1 fruit fly cellular context compared by ENCODE assay signal in the genomic region with DNA sequence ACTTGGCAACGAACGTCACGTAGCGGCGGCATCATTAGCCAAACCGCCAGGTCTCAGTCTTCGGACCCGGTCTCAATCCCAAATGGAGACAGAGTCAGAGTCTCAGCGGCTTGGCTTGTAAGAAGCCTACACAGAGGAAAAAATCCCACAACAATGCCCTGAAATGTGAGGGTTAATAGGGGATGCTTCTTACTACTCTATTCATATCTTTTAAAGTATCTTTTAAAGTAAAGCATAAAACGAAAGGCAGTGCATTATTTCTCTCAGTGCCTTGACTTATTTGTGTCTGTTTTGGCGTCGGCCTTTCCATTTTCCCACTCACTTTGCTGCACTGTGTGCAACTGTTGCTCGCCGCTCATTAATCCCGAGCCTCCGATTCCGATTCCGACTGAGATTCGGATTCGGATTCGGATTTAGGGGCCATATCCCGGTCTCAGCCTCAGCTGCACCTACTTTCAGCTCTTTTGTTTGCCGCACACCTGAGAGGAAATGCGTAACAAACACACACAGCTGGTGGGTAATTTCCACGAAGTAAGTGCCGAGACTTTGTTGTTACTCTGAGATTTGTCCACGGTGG.
TF ChIP-seq lines count a peak whose summit lies in the region.

No protein-coding gene starts in this region.

TF ChIP-seq in whole organism, embryonic, 481 proteins besides CTCF, POLR2A, EP300 and RAD21 (continued from another document and continues in another):
- TF ChIP-seq HmgZ (tag; optimal IDR thresholded peaks at IDR 0.05; lab: Kevin White, UChicago) (peak; percentile 19), CG13624 (GFP tag; optimal IDR thresholded peaks at IDR 0.05; lab: Kevin White, UChicago) (peak; percentile 63), Oli (tag; optimal IDR thresholded peaks at IDR 0.05; lab: Kevin White, UChicago) (peak; percentile 80), dati (GFP tag; IDR thresholded peaks at IDR 0.05; lab: Robert Waterston, UW) (peak; percentile 82), Atf-2 (GFP tag; optimal IDR thresholded peaks at IDR 0.05; lab: Kevin White, UChicago) (peak; percentile 82), sr (GFP tag; IDR thresholded peaks at IDR 0.05; lab: Robert Waterston, UW) (peak; percentile 73; the same call in 2 of the 3 replicates), ham (GFP tag; IDR thresholded peaks at IDR 0.05; lab: Robert Waterston, UW) (no peak), gem (tag; optimal IDR thresholded peaks at IDR 0.05; lab: Kevin White, UChicago) (peak; percentile 90), bcd (GFP tag; optimal IDR thresholded peaks at IDR 0.05; lab: Kevin White, UChicago) (peak; percentile 81), Mrtf (GFP tag; IDR thresholded peaks at IDR 0.05; lab: Robert Waterston, UW) (peak; percentile 78; the same call in 2 of the 3 replicates), abd-A (tag; optimal IDR thresholded peaks at IDR 0.05; lab: Kevin White, UChicago) (no peak), Rfx (GFP tag; IDR thresholded peaks at IDR 0.05; lab: Robert Waterston, UW) (peak; percentile 79), ap (GFP tag; IDR thresholded peaks at IDR 0.05; lab: Robert Waterston, UW) (peak; percentile 77), bigmax (GFP tag; optimal IDR thresholded peaks at IDR 0.05; lab: Kevin White, UChicago) (no peak), NFAT (GFP tag; IDR thresholded peaks at IDR 0.05; lab: Robert Waterston, UW) (peak; percentile 34; the same call in 1 of the 2 replicates), CG12071 (GFP tag; optimal IDR thresholded peaks at IDR 0.05; lab: Kevin White, UChicago) (peak; percentile 28), maf-S (GFP tag; optimal IDR thresholded peaks at IDR 0.05; lab: Kevin White, UChicago) (peak; percentile 68), CG11093 (GFP tag; IDR thresholded peaks at IDR 0.05; lab: Robert Waterston, UW) (peak; percentile 83), CG4360 (GFP tag; IDR thresholded peaks at IDR 0.05; lab: Robert Waterston, UW) (peak; percentile 58), run (tag; optimal IDR thresholded peaks at IDR 0.05; lab: Kevin White, UChicago) (peak; percentile 28), CG3838 (GFP tag; optimal IDR thresholded peaks at IDR 0.05; lab: Kevin White, UChicago) (peak; percentile 8), YL-1 (GFP tag; optimal IDR thresholded peaks at IDR 0.05; lab: Kevin White, UChicago) (peak; percentile 0), CG18764 (GFP tag; optimal IDR thresholded peaks at IDR 0.05; lab: Kevin White, UChicago) (peak; percentile 72), CrebB (tag; optimal IDR thresholded peaks at IDR 0.05; lab: Kevin White, UChicago) (peak; percentile 28), CG11696 (GFP tag; IDR thresholded peaks at IDR 0.05; lab: Robert Waterston, UW) (peak; percentile 70), Dbx (GFP tag; IDR thresholded peaks at IDR 0.05; lab: Robert Waterston, UW) (no peak), gcm (GFP tag; optimal IDR thresholded peaks at IDR 0.05; lab: Kevin White, UChicago) (peak; percentile 52), CG14965 (GFP tag; optimal IDR thresholded peaks at IDR 0.05; lab: Kevin White, UChicago; ENCODE audit: borderline replicate concordance) (peak; percentile 26), CG7271 (tag; optimal IDR thresholded peaks at IDR 0.05; lab: Kevin White, UChicago) (peak; percentile 45), CG2889 (GFP tag; IDR thresholded peaks at IDR 0.05; lab: Robert Waterston, UW) (peak; percentile 52; the same call in 1 of the 3 replicates), CG14014 (GFP tag; IDR thresholded peaks at IDR 0.05; lab: Robert Waterston, UW) (peak; percentile 83), CG10959 (GFP tag; IDR thresholded peaks at IDR 0.05; lab: Robert Waterston, UW) (peak; percentile 88), btn (GFP tag; optimal IDR thresholded peaks at IDR 0.05; lab: Kevin White, UChicago) (peak; percentile 85), CG15011 (GFP tag; optimal IDR thresholded peaks at IDR 0.05; lab: Kevin White, UChicago) (peak; percentile 8), unc-4 (GFP tag; IDR thresholded peaks at IDR 0.05; lab: Robert Waterston, UW; ENCODE audit: partially characterized antibody) (no peak), HLH54F (GFP tag; optimal IDR thresholded peaks at IDR 0.05; lab: Kevin White, UChicago) (peak; percentile 63), Poxn (GFP tag; IDR thresholded peaks at IDR 0.05; lab: Robert Waterston, UW) (no peak), CG13287 (GFP tag; IDR thresholded peaks at IDR 0.05; lab: Robert Waterston, UW; ENCODE audit: partially characterized antibody) (no peak), twi (tag; optimal IDR thresholded peaks at IDR 0.05; lab: Kevin White, UChicago) (peak; percentile 63), D19A (tag; optimal IDR thresholded peaks at IDR 0.05; lab: Kevin White, UChicago) (peak; percentile 72), eyg (GFP tag; optimal IDR thresholded peaks at IDR 0.05; lab: Kevin White, UChicago) (peak; percentile 59), CG12236 (GFP tag; optimal IDR thresholded peaks at IDR 0.05; lab: Kevin White, UChicago) (peak; percentile 74), CG11504 (tag; optimal IDR thresholded peaks at IDR 0.05; lab: Kevin White, UChicago) (peak; percentile 85), fu2 (GFP tag; optimal IDR thresholded peaks at IDR 0.05; lab: Kevin White, UChicago) (peak; percentile 22), hbn (GFP tag; IDR thresholded peaks at IDR 0.05; lab: Robert Waterston, UW; ENCODE audit: partially characterized antibody) (no peak), Trl (optimal IDR thresholded peaks at IDR 0.05; lab: Kevin White, UChicago) (no peak), Trl (GFP tag; optimal IDR thresholded peaks at IDR 0.05; lab: Kevin White, UChicago) (peak; percentile 66), CG33557 (GFP tag; optimal IDR thresholded peaks at IDR 0.05; lab: Kevin White, UChicago) (peak; percentile 55), her (GFP tag; optimal IDR thresholded peaks at IDR 0.05; lab: Kevin White, UChicago) (peak; percentile 67), az2 (GFP tag; optimal IDR thresholded peaks at IDR 0.05; lab: Kevin White, UChicago) (peak; percentile 89), zfh2 (GFP tag; optimal IDR thresholded peaks at IDR 0.05; lab: Kevin White, UChicago) (no peak), crp (GFP tag; optimal IDR thresholded peaks at IDR 0.05; lab: Kevin White, UChicago) (peak in 1 of 2 experiments; percentile 21), Bgb (GFP tag; IDR thresholded peaks at IDR 0.05; lab: Robert Waterston, UW; ENCODE audit: partially characterized antibody) (no peak), p53 (GFP tag; optimal IDR thresholded peaks at IDR 0.05; lab: Kevin White, UChicago) (no peak), Gug (GFP tag; IDR thresholded peaks at IDR 0.05; lab: Robert Waterston, UW) (peak; percentile 83), CG3281 (GFP tag; optimal IDR thresholded peaks at IDR 0.05; lab: Kevin White, UChicago) (no peak), caup (GFP tag; optimal IDR thresholded peaks at IDR 0.05; lab: Kevin White, UChicago; ENCODE audit: severe bottlenecking) (peak; percentile 55), h (optimal IDR thresholded peaks at IDR 0.05; lab: Kevin White, UChicago) (no peak), CHES-1-like (GFP tag; optimal IDR thresholded peaks at IDR 0.05; lab: Kevin White, UChicago) (peak; percentile 40), Adf1 (GFP tag; IDR thresholded peaks at IDR 0.05; lab: Robert Waterston, UW) (no peak), schlank (tag; optimal IDR thresholded peaks at IDR 0.05; lab: Kevin White, UChicago) (no peak), Sin3A (optimal IDR thresholded peaks at IDR 0.05; lab: Kevin White, UChicago) (no peak), Hmr (GFP tag; optimal IDR thresholded peaks at IDR 0.05; lab: Kevin White, UChicago) (peak; percentile 38), Side (GFP tag; optimal IDR thresholded peaks at IDR 0.05; lab: Kevin White, UChicago) (peak; percentile 75), peb (GFP tag; IDR thresholded peaks at IDR 0.05; lab: Robert Waterston, UW) (peak; percentile 79), Hand (GFP tag; optimal IDR thresholded peaks at IDR 0.05; lab: Kevin White, UChicago) (no peak), B-H1 (GFP tag; IDR thresholded peaks at IDR 0.05; lab: Robert Waterston, UW) (peak; percentile 80), HmgD (GFP tag; optimal IDR thresholded peaks at IDR 0.05; lab: Kevin White, UChicago) (peak; percentile 43), pum (GFP tag; optimal IDR thresholded peaks at IDR 0.05; lab: Kevin White, UChicago) (peak; percentile 61), emc (GFP tag; optimal IDR thresholded peaks at IDR 0.05; lab: Kevin White, UChicago) (no peak), CG3163 (GFP tag; optimal IDR thresholded peaks at IDR 0.05; lab: Kevin White, UChicago) (peak; percentile 53), CG34224 (GFP tag; IDR thresholded peaks at IDR 0.05; lab: Robert Waterston, UW; ENCODE audit: partially characterized antibody) (no peak), CG6175 (GFP tag; IDR thresholded peaks at IDR 0.05; lab: Robert Waterston, UW) (peak; percentile 43; the same call in 1 of the 3 replicates), Chrac-16 (GFP tag; optimal IDR thresholded peaks at IDR 0.05; lab: Kevin White, UChicago) (peak; percentile 87), dimm (GFP tag; IDR thresholded peaks at IDR 0.05; lab: Robert Waterston, UW) (peak; percentile 78), slbo (GFP tag; IDR thresholded peaks at IDR 0.05; lab: Robert Waterston, UW) (peak; percentile 64), insv (GFP tag; optimal IDR thresholded peaks at IDR 0.05; lab: Kevin White, UChicago) (no peak), BEAF-32 (GFP tag; optimal IDR thresholded peaks at IDR 0.05; lab: Kevin White, UChicago) (no peak), NC2β (GFP tag; optimal IDR thresholded peaks at IDR 0.05; lab: Kevin White, UChicago) (peak; percentile 78), CG2875 (GFP tag; optimal IDR thresholded peaks at IDR 0.05; lab: Kevin White, UChicago) (peak; percentile 86), phol (tag; optimal IDR thresholded peaks at IDR 0.05; lab: Kevin White, UChicago) (peak; percentile 85), B-H2 (GFP tag; optimal IDR thresholded peaks at IDR 0.05; lab: Kevin White, UChicago) (no peak), ranshi (GFP tag; IDR thresholded peaks at IDR 0.05; lab: Robert Waterston, UW) (peak; percentile 86), dpn (GFP tag; optimal IDR thresholded peaks at IDR 0.05; lab: Kevin White, UChicago) (peak; percentile 80 to 84), nerfin-2 (GFP tag; IDR thresholded peaks at IDR 0.05; lab: Robert Waterston, UW; ENCODE audit: partially characterized antibody) (no peak), CG1647 (GFP tag; optimal IDR thresholded peaks at IDR 0.05; lab: Kevin White, UChicago) (peak; percentile 66), en (GFP tag; optimal IDR thresholded peaks at IDR 0.05; lab: Kevin White, UChicago) (peak; percentile 87), Dll (GFP tag; IDR thresholded peaks at IDR 0.05; lab: Robert Waterston, UW; ENCODE audit: partially characterized antibody) (no peak), sob (GFP tag; IDR thresholded peaks at IDR 0.05; lab: Robert Waterston, UW) (peak; percentile 85), nom (GFP tag; optimal IDR thresholded peaks at IDR 0.05; lab: Kevin White, UChicago) (peak; percentile 24), TFAM (GFP tag; optimal IDR thresholded peaks at IDR 0.05; lab: Kevin White, UChicago) (peak; percentile 21), grn (GFP tag; optimal IDR thresholded peaks at IDR 0.05; lab: Kevin White, UChicago) (peak; percentile 17), CG9609 (GFP tag; optimal IDR thresholded peaks at IDR 0.05; lab: Kevin White, UChicago) (peak; percentile 78), CG5245 (GFP tag; optimal IDR thresholded peaks at IDR 0.05; lab: Kevin White, UChicago) (peak; percentile 83), pho (GFP tag; optimal IDR thresholded peaks at IDR 0.05; lab: Kevin White, UChicago) (peak; percentile 32), prd (optimal IDR thresholded peaks at IDR 0.05; lab: Kevin White, UChicago) (no peak), prd (GFP tag; IDR thresholded peaks at IDR 0.05; lab: Robert Waterston, UW) (peak; percentile 96), CG2129 (GFP tag; IDR thresholded peaks at IDR 0.05; lab: Robert Waterston, UW; ENCODE audit: partially characterized antibody) (no peak), CG30020 (tag; optimal IDR thresholded peaks at IDR 0.05; lab: Kevin White, UChicago) (peak; percentile 6), H2.0 (GFP tag; IDR thresholded peaks at IDR 0.05; lab: Robert Waterston, UW) (peak; percentile 85), CG4820 (GFP tag; optimal IDR thresholded peaks at IDR 0.05; lab: Kevin White, UChicago) (peak; percentile 81), CG8388 (GFP tag; optimal IDR thresholded peaks at IDR 0.05; lab: Kevin White, UChicago) (peak; percentile 85), inv (GFP tag; IDR thresholded peaks at IDR 0.05; lab: Robert Waterston, UW; ENCODE audit: partially characterized antibody) (no peak), D19B (GFP tag; optimal IDR thresholded peaks at IDR 0.05; lab: Kevin White, UChicago) (no peak), CG17186 (GFP tag; optimal IDR thresholded peaks at IDR 0.05; lab: Kevin White, UChicago) (peak; percentile 41), CG7839 (tag; optimal IDR thresholded peaks at IDR 0.05; lab: Kevin White, UChicago) (peak; percentile 65), CG1233 (GFP tag; optimal IDR thresholded peaks at IDR 0.05; lab: Kevin White, UChicago) (peak; percentile 76), Spps (tag; optimal IDR thresholded peaks at IDR 0.05; lab: Kevin White, UChicago) (peak; percentile 76), Dfd (GFP tag; optimal IDR thresholded peaks at IDR 0.05; lab: Kevin White, UChicago) (no peak), stwl (tag; optimal IDR thresholded peaks at IDR 0.05; lab: Kevin White, UChicago) (peak; percentile 14), CG13296 (GFP tag; optimal IDR thresholded peaks at IDR 0.05; lab: Kevin White, UChicago) (no peak), crol (GFP tag; IDR thresholded peaks at IDR 0.05; lab: Robert Waterston, UW) (no peak), Scr (GFP tag; IDR thresholded peaks at IDR 0.05; lab: Robert Waterston, UW; ENCODE audit: partially characterized antibody) (no peak), Vsx1 (GFP tag; optimal IDR thresholded peaks at IDR 0.05; lab: Kevin White, UChicago) (peak; percentile 51), sima (GFP tag; optimal IDR thresholded peaks at IDR 0.05; lab: Kevin White, UChicago) (no peak), Sry-β (GFP tag; optimal IDR thresholded peaks at IDR 0.05; lab: Kevin White, UChicago) (peak; percentile 31), mirr (GFP tag; optimal IDR thresholded peaks at IDR 0.05; lab: Kevin White, UChicago) (no peak), CG15696 (tag; optimal IDR thresholded peaks at IDR 0.05; lab: Kevin White, UChicago) (peak; percentile 75), Taf1 (GFP tag; IDR thresholded peaks at IDR 0.05; lab: Robert Waterston, UW) (no peak), CG10431 (GFP tag; optimal IDR thresholded peaks at IDR 0.05; lab: Kevin White, UChicago) (peak; percentile 14), repo (GFP tag; optimal IDR thresholded peaks at IDR 0.05; lab: Kevin White, UChicago) (peak; percentile 71), CG18599 (GFP tag; optimal IDR thresholded peaks at IDR 0.05; lab: Kevin White, UChicago) (peak; percentile 59), CG10654 (GFP tag; optimal IDR thresholded peaks at IDR 0.05; lab: Kevin White, UChicago) (peak; percentile 54), CG1529 (GFP tag; optimal IDR thresholded peaks at IDR 0.05; lab: Kevin White, UChicago) (peak; percentile 74)
